Fruit fly (Drosophila melanogaster): ENCODE measurements around the gene CG7968.

The CG7968 gene

DNA sequence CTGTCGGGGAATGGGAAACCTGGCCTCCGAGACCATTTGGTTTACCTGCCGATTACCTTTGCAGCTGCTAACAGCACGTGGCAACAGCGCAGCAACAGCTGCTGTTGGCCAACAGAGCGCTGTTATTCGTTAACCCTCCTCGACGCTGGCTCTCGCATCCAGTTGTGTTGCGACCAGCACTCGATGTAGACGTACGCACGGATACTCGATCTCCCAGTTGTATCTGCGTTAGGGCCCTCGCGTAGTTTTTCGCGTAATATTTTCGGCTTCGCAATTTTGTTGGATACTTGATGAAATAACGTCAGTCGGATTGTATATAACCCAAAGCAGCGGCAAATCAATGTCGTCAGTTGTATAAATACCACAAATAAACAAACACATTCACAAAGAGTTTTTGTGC lies 29.6 kb downstream of the CG7968 start (continued):
- peak; percentile 8 for TF ChIP-seq CG11504 (tag; optimal IDR thresholded peaks at IDR 0.05)
- TF ChIP-seq CG15269 (tag; optimal IDR thresholded peaks at IDR 0.05): peak; percentile 21
- TF ChIP-seq unc-4 (GFP tag; IDR thresholded peaks at IDR 0.05; ENCODE audit: partially characterized antibody): peak; percentile 23; the same call in 1 of the 2 replicates
- no peak for TF ChIP-seq Mrtf (GFP tag; IDR thresholded peaks at IDR 0.05)
- TF ChIP-seq CG14014 (GFP tag; IDR thresholded peaks at IDR 0.05): no peak; the same call in 1 of the 2 replicates
- TF ChIP-seq Kr (GFP tag; optimal IDR thresholded peaks at IDR 0.05): no peak
- peak; percentile 44; the same call in 1 of the 3 replicates for TF ChIP-seq zfh1 (GFP tag; IDR thresholded peaks at IDR 0.05)
- no peak for TF ChIP-seq dmrt11E (tag; optimal IDR thresholded peaks at IDR 0.05)
- no peak for TF ChIP-seq CG8281 (tag; optimal IDR thresholded peaks at IDR 0.05)
- peak; percentile 29 for TF ChIP-seq zfh2 (GFP tag; optimal IDR thresholded peaks at IDR 0.05)
- TF ChIP-seq prd (optimal IDR thresholded peaks at IDR 0.05): no peak
- no peak; the same call in 2 of the 3 replicates for TF ChIP-seq prd (GFP tag; IDR thresholded peaks at IDR 0.05)
- TF ChIP-seq CG34224 (GFP tag; IDR thresholded peaks at IDR 0.05; ENCODE audit: partially characterized antibody): peak; percentile 19; the same call in 1 of the 3 replicates
- peak; percentile 18 for TF ChIP-seq CrebB (tag; optimal IDR thresholded peaks at IDR 0.05)
- TF ChIP-seq vnd (GFP tag; IDR thresholded peaks at IDR 0.05; ENCODE audit: partially characterized antibody): no peak
- TF ChIP-seq cas (GFP tag; IDR thresholded peaks at IDR 0.05): no peak
- no peak for TF ChIP-seq Bdp1 (GFP tag; optimal IDR thresholded peaks at IDR 0.05)
- no peak for TF ChIP-seq CG9876 (GFP tag; optimal IDR thresholded peaks at IDR 0.05)
- TF ChIP-seq CG4360 (GFP tag; IDR thresholded peaks at IDR 0.05): 0 out of 2 replicates have a peak, but pooled peaks have one; percentile 27
- no peak for TF ChIP-seq CG14050 (GFP tag; IDR thresholded peaks at IDR 0.05)
- TF ChIP-seq luna (GFP tag; optimal IDR thresholded peaks at IDR 0.05): no peak
- peak; percentile 52 for TF ChIP-seq CG4854 (GFP tag; optimal IDR thresholded peaks at IDR 0.05)
- no peak for TF ChIP-seq aop (GFP tag; IDR thresholded peaks at IDR 0.05)
- TF ChIP-seq Ets65A (GFP tag): no peak
- TF ChIP-seq D19B (GFP tag; optimal IDR thresholded peaks at IDR 0.05): no peak
- no peak for TF ChIP-seq Eip74EF (GFP tag; optimal IDR thresholded peaks at IDR 0.05)
- peak; percentile 29 for TF ChIP-seq Nf-YC (tag; optimal IDR thresholded peaks at IDR 0.05)
- peak; percentile 4 for TF ChIP-seq stwl (tag; optimal IDR thresholded peaks at IDR 0.05)
- no peak for TF ChIP-seq corto (GFP tag; optimal IDR thresholded peaks at IDR 0.05)
- TF ChIP-seq fu2 (GFP tag; optimal IDR thresholded peaks at IDR 0.05): no peak
- TF ChIP-seq CG7839 (tag; optimal IDR thresholded peaks at IDR 0.05): no peak
- no peak for TF ChIP-seq Dll (GFP tag; IDR thresholded peaks at IDR 0.05; ENCODE audit: partially characterized antibody)
- no peak for TF ChIP-seq CG9797 (GFP tag; optimal IDR thresholded peaks at IDR 0.05)
- no peak for TF ChIP-seq CG13296 (GFP tag; optimal IDR thresholded peaks at IDR 0.05)
- no peak for TF ChIP-seq zen (tag; optimal IDR thresholded peaks at IDR 0.05)
- no peak for TF ChIP-seq CG10209 (GFP tag; optimal IDR thresholded peaks at IDR 0.05)
- TF ChIP-seq jigr1 (GFP tag; IDR thresholded peaks at IDR 0.05): no peak
- no peak for TF ChIP-seq CG1233 (GFP tag; optimal IDR thresholded peaks at IDR 0.05)
- TF ChIP-seq Sry-δ (GFP tag; optimal IDR thresholded peaks at IDR 0.05): no peak
- TF ChIP-seq Rfx (GFP tag; IDR thresholded peaks at IDR 0.05): peak; percentile 57; the same call in 1 of the 2 replicates
- TF ChIP-seq CG2889 (GFP tag; IDR thresholded peaks at IDR 0.05): no peak
- no peak for TF ChIP-seq CkIIα-i1 (GFP tag; IDR thresholded peaks at IDR 0.05)
- no peak for TF ChIP-seq fd64A (GFP tag; optimal IDR thresholded peaks at IDR 0.05)
- TF ChIP-seq CG8089 (GFP tag; optimal IDR thresholded peaks at IDR 0.05): no peak
